Fruit fly (Drosophila melanogaster): ENCODE data around the gene mRpS34.

Gene mRpS34

dm6 chr3L:16339463-16339862 lies 8.4 kb upstream of the mRpS34 start (continued):
- no peak for TF ChIP-seq CG11504 (tag; optimal IDR thresholded peaks at IDR 0.05)
- 0 out of 2 replicates have a peak, but pooled peaks have one; percentile 25 for TF ChIP-seq ttk (GFP tag; IDR thresholded peaks at IDR 0.05)
- no peak for TF ChIP-seq CG7928 (GFP tag; optimal IDR thresholded peaks at IDR 0.05)
- no peak for TF ChIP-seq CG7372 (GFP tag; IDR thresholded peaks at IDR 0.05)
- no peak for TF ChIP-seq sr (GFP tag; IDR thresholded peaks at IDR 0.05)
- no peak for TF ChIP-seq CG34224 (GFP tag; IDR thresholded peaks at IDR 0.05; ENCODE audit: partially characterized antibody)
- no peak for TF ChIP-seq CG16779 (GFP tag; IDR thresholded peaks at IDR 0.05)
- TF ChIP-seq Neu2 (GFP tag; optimal IDR thresholded peaks at IDR 0.05; ENCODE audit: borderline replicate concordance) = no peak
- TF ChIP-seq bcd (GFP tag; optimal IDR thresholded peaks at IDR 0.05) = no peak
- TF ChIP-seq CoRest (tag; optimal IDR thresholded peaks at IDR 0.05) = peak; percentile 2
- no peak for TF ChIP-seq hkb (optimal IDR thresholded peaks at IDR 0.05)
- peak; percentile 53 for TF ChIP-seq hkb (GFP tag; IDR thresholded peaks at IDR 0.05)
- TF ChIP-seq CG11456 (GFP tag; IDR thresholded peaks at IDR 0.05) = no peak
- no peak for TF ChIP-seq CG1603 (tag; optimal IDR thresholded peaks at IDR 0.05)
- TF ChIP-seq CG11723 (GFP tag; optimal IDR thresholded peaks at IDR 0.05) = no peak
- no peak for TF ChIP-seq CG2120 (GFP tag; optimal IDR thresholded peaks at IDR 0.05)
- TF ChIP-seq Hey (tag; optimal IDR thresholded peaks at IDR 0.05) = no peak
- no peak for TF ChIP-seq CG4360 (GFP tag; IDR thresholded peaks at IDR 0.05)
- peak; percentile 18 for TF ChIP-seq phol (tag; optimal IDR thresholded peaks at IDR 0.05)
- TF ChIP-seq bab2 (GFP tag; optimal IDR thresholded peaks at IDR 0.05) = no peak
- peak; percentile 57 for TF ChIP-seq dmrt99B (tag; optimal IDR thresholded peaks at IDR 0.05)
- no peak for TF ChIP-seq dm (GFP tag; optimal IDR thresholded peaks at IDR 0.05)
- peak; percentile 17 for TF ChIP-seq CG15269 (tag; optimal IDR thresholded peaks at IDR 0.05)
- no peak for TF ChIP-seq wor (GFP tag; IDR thresholded peaks at IDR 0.05)
- no peak for TF ChIP-seq CG8388 (GFP tag; optimal IDR thresholded peaks at IDR 0.05)
- no peak for TF ChIP-seq CG16863 (GFP tag; optimal IDR thresholded peaks at IDR 0.05)
- no peak for TF ChIP-seq ssp (GFP tag; IDR thresholded peaks at IDR 0.05)
- TF ChIP-seq Sox102F (GFP tag; optimal IDR thresholded peaks at IDR 0.05) = peak; percentile 59
- 0 out of 2 replicates have a peak, but pooled peaks have one; percentile 17 for TF ChIP-seq CG6689 (GFP tag; IDR thresholded peaks at IDR 0.05)
- no peak for TF ChIP-seq CG32767 (GFP tag; IDR thresholded peaks at IDR 0.05)
- TF ChIP-seq amos (GFP tag; IDR thresholded peaks at IDR 0.05; ENCODE audit: partially characterized antibody) = no peak
- TF ChIP-seq CG31441 (GFP tag; IDR thresholded peaks at IDR 0.05) = peak; percentile 42; the same call in 1 of the 2 replicates
- no peak for TF ChIP-seq CG13424 (tag; optimal IDR thresholded peaks at IDR 0.05)
- no peak for TF ChIP-seq run (tag; optimal IDR thresholded peaks at IDR 0.05)
- no peak for TF ChIP-seq CG14441 (GFP tag; IDR thresholded peaks at IDR 0.05)
- TF ChIP-seq CG9932 (GFP tag; IDR thresholded peaks at IDR 0.05) = no peak
- TF ChIP-seq CG12391 (tag; optimal IDR thresholded peaks at IDR 0.05) = no peak
- no peak for TF ChIP-seq E2f1 (GFP tag; IDR thresholded peaks at IDR 0.05)
- TF ChIP-seq CG2712 (tag; optimal IDR thresholded peaks at IDR 0.05) = no peak
- TF ChIP-seq fd102C (GFP tag; optimal IDR thresholded peaks at IDR 0.05) = no peak
- TF ChIP-seq cas (GFP tag; IDR thresholded peaks at IDR 0.05) = no peak
- TF ChIP-seq peb (GFP tag; IDR thresholded peaks at IDR 0.05) = no peak
- no peak for TF ChIP-seq CG9797 (GFP tag; optimal IDR thresholded peaks at IDR 0.05)
- peak; percentile 57 for TF ChIP-seq Ets65A (GFP tag)
- no peak for TF ChIP-seq Doc3 (GFP tag; IDR thresholded peaks at IDR 0.05; ENCODE audit: partially characterized antibody)
- peak; percentile 37; the same call in 1 of the 2 replicates for TF ChIP-seq Ptx1 (GFP tag; IDR thresholded peaks at IDR 0.05)
- peak; percentile 9 for TF ChIP-seq Oli (tag; optimal IDR thresholded peaks at IDR 0.05)
- TF ChIP-seq otp (GFP tag; IDR thresholded peaks at IDR 0.05) = no peak
- no peak for TF ChIP-seq Rfx (GFP tag; IDR thresholded peaks at IDR 0.05)
- no peak for TF ChIP-seq Jarid2 (GFP tag; optimal IDR thresholded peaks at IDR 0.05)
- TF ChIP-seq Hr51 (GFP tag; optimal IDR thresholded peaks at IDR 0.05) = peak in 1 of 2 experiments; percentile 52
- TF ChIP-seq fd96Cb (tag; optimal IDR thresholded peaks at IDR 0.05) = peak; percentile 0
